Fruit fly (Drosophila melanogaster) whole organism, wandering third instar larva: ENCODE data around the gene loaf.

Experiments used
- CG32264 ChIP-seq: fragments of 200-800 bp; sonication (Bioruptor generic); optimal IDR thresholded peaks from 2 replicates; lab custom pipeline; 2016; ENCODE audit warnings: missing biosample characterization, missing genetic modification characterization
- CG9705 ChIP-seq: fragments of 200-800 bp; sonication (Bioruptor generic); optimal IDR thresholded peaks from 2 replicates; lab custom pipeline; 2018; ENCODE audit warnings: missing biosample characterization, mild to moderate bottlenecking, missing genetic modification characterization
- CrebA ChIP-seq: fragments of 200-800 bp; sonication (Bioruptor generic); optimal IDR thresholded peaks from 2 replicates; lab custom pipeline; 2016; ENCODE audit warnings: missing biosample characterization, mild to moderate bottlenecking, missing genetic modification characterization, borderline replicate concordance
- Dif ChIP-seq: fragments of 200-275, 200-300 bp; sonication (Bioruptor generic); optimal IDR thresholded peaks from 2 replicates; lab custom pipeline; 2018; ENCODE audit warnings: missing biosample characterization, missing genetic modification characterization; ENCODE audit not compliant: partially characterized antibody
- HLH106 ChIP-seq: fragments of 200-800 bp; optimal IDR thresholded peaks from 3 replicates; lab custom pipeline; 2019; ENCODE audit warnings: missing biosample characterization, mild to moderate bottlenecking, missing genetic modification characterization, moderate library complexity
- Hnf4 ChIP-seq: fragments of 200-800 bp; sonication (Bioruptor generic); optimal IDR thresholded peaks from 2 replicates; lab custom pipeline; 2016; ENCODE audit warnings: missing biosample characterization, mild to moderate bottlenecking, missing genetic modification characterization
- Hr83 ChIP-seq: fragments of 200-300 bp; sonication (Bioruptor generic); optimal IDR thresholded peaks from 2 replicates; lab custom pipeline; 2016; ENCODE audit warnings: missing biosample characterization, mild to moderate bottlenecking, missing genetic modification characterization, moderate library complexity; ENCODE audit not compliant: poor library complexity, severe bottlenecking
- Jra ChIP-seq: sonication (Bioruptor generic); optimal IDR thresholded peaks from 2 replicates; lab custom pipeline; 2016; ENCODE audit warnings: missing biosample characterization, missing genetic modification characterization
- N ChIP-seq: fragments of >200 bp; optimal IDR thresholded peaks from 2 replicates; lab custom pipeline; 2018; ENCODE audit warnings: missing biosample characterization, missing external identifiers, missing genetic modification characterization
- OdsH ChIP-seq: fragments of 200-800 bp; sonication (Bioruptor generic); optimal IDR thresholded peaks from 2 replicates; lab custom pipeline; 2016; ENCODE audit warnings: missing biosample characterization, mild to moderate bottlenecking, missing genetic modification characterization
- Rel ChIP-seq, 2 experiments: fragments of 200-800 bp; sonication (Bioruptor generic) in 1 of 2; optimal IDR thresholded peaks; 2 replicates in 1 of 2; 3 replicates in 1 of 2; lab custom pipeline; 2016 to 2019; ENCODE audit warnings: mild to moderate bottlenecking in 2 of 2, missing biosample characterization in 2 of 2, missing genetic modification characterization in 2 of 2, moderate library complexity in 1 of 2
- Sp1 ChIP-seq: fragments of 200-800 bp; sonication (Bioruptor generic); optimal IDR thresholded peaks from 3 replicates; lab custom pipeline; 2019; ENCODE audit warnings: missing biosample characterization, mild to moderate bottlenecking, missing genetic modification characterization, moderate library complexity
- Vsx2 ChIP-seq: fragments of 200-300, 225-300 bp; sonication (Bioruptor generic); optimal IDR thresholded peaks from 2 replicates; lab custom pipeline; 2018; ENCODE audit warnings: missing biosample characterization, missing genetic modification characterization; ENCODE audit not compliant: partially characterized antibody
- br ChIP-seq: fragments of 200-800 bp; sonication (Bioruptor generic); optimal IDR thresholded peaks from 2 replicates; lab custom pipeline; 2016; ENCODE audit warnings: missing biosample characterization, missing genetic modification characterization
- brk ChIP-seq: fragments of 200-800 bp; sonication (Bioruptor generic); optimal IDR thresholded peaks from 2 replicates; lab custom pipeline; 2016; ENCODE audit warnings: missing biosample characterization, mild to moderate bottlenecking, missing genetic modification characterization
- dl ChIP-seq, 2 experiments: fragments of 175-275, 200-275 bp in 1 of 2; fragments of 200-275 bp in 1 of 2; sonication (Bioruptor generic); optimal IDR thresholded peaks; lab custom pipeline; 2018; ENCODE audit warnings: mild to moderate bottlenecking in 2 of 2, missing biosample characterization in 2 of 2, missing genetic modification characterization in 2 of 2, moderate library complexity in 2 of 2; ENCODE audit not compliant: partially characterized antibody in 2 of 2, insufficient read depth in 1 of 2
- foxo ChIP-seq, 2 experiments: fragments of 200-800 bp; sonication (Bioruptor generic); optimal IDR thresholded peaks; 2 replicates in 1 of 2; 3 replicates in 1 of 2; lab custom pipeline; 2016 to 2017; ENCODE audit warnings: missing biosample characterization in 2 of 2, missing genetic modification characterization in 2 of 2
- fru ChIP-seq: fragments of 200-800 bp; sonication (Bioruptor generic); optimal IDR thresholded peaks from 3 replicates; lab custom pipeline; 2016; ENCODE audit warnings: missing biosample characterization, mild to moderate bottlenecking, missing genetic modification characterization
- h ChIP-seq: fragments of 200-800 bp; sonication (Bioruptor generic); optimal IDR thresholded peaks from 3 replicates; lab custom pipeline; 2016; ENCODE audit warnings: missing biosample characterization, mild to moderate bottlenecking, missing genetic modification characterization
- pan ChIP-seq: fragments of >200 bp; optimal IDR thresholded peaks from 2 replicates; lab custom pipeline; 2017
- psq ChIP-seq: fragments of 200-800 bp; sonication (Bioruptor generic); optimal IDR thresholded peaks from 3 replicates; lab custom pipeline; 2017; ENCODE audit warnings: missing biosample characterization, mild to moderate bottlenecking, missing genetic modification characterization, moderate library complexity
- rgr ChIP-seq: fragments of 200-800 bp; sonication (Bioruptor generic); optimal IDR thresholded peaks from 3 replicates; lab custom pipeline; 2016; ENCODE audit warnings: missing biosample characterization, mild to moderate bottlenecking, missing genetic modification characterization
- tai ChIP-seq: sonication (Bioruptor generic); optimal IDR thresholded peaks from 2 replicates; lab custom pipeline; 2016; ENCODE audit warnings: missing biosample characterization, missing genetic modification characterization
- woc ChIP-seq: sonication (Bioruptor generic); optimal IDR thresholded peaks from 2 replicates; lab custom pipeline; 2016; ENCODE audit warnings: missing biosample characterization, mild to moderate bottlenecking, missing genetic modification characterization

loaf gene

DNA sequence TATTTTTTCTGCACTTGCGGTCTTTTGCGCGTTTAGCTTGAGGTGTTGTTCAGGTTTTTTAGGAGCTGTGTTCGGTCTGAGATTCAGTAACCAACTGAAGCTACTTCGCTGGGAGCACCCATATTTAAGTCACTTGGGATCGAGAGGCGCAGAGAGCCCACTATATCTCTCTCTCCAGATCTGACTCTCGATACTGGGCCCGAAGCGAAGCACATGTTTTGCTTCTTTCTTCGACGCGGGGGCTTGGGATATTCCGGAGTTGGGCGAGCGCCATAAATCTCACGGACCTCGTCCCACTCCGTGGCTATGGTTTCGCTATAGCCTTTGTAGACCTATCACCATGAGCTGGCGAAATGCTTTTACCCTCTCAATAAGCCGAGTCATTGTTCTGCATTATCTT, 50.8 kb downstream of the loaf start, which contains the start of gene CG14132:
TSS of gene CG14132 (minus strand) at position 99 of the 400 bp plus-strand sequence.
- TF ChIP-seq fru (GFP tag; lab: Kevin White, UChicago) (peak; percentile 2), dl (GFP tag; optimal IDR thresholded peaks at IDR 0.05; lab: Kevin White, UChicago; ENCODE audit: insufficient read depth in 1 of 2, partially characterized antibody in 2 of 2) (peak; percentile 11 to 34), HLH106 (no peak), Rel (GFP tag; optimal IDR thresholded peaks at IDR 0.05; lab: Kevin White, UChicago) (no peak), Rel (tag; optimal IDR thresholded peaks at IDR 0.05; lab: Kevin White, UChicago) (peak; percentile 3), CrebA (GFP tag; lab: Kevin White, UChicago) (no peak), Dif (peak; percentile 66)

DNA sequence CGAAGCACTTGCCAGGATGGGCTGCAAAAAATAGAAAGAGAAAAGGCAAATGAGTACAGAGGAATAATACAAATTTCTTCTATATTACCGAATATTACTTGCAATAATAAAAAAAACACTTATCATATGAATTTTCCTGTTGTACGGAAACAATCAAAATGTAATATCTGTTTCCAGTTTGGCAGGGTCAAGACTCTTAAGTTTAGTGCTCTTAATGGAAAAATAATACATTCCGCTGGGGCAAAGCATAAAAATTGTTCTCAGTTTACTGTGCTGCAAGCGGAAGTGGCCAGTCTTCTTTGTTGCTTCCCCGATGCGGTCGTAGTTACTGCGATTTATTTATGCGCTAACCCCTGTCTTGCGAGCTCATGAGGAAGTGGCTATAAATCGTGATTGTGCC, 53.1 kb downstream of the loaf start:
- TF ChIP-seq fru (GFP tag; lab: Kevin White, UChicago) (no peak), Vsx2 (GFP tag; lab: Kevin White, UChicago) (no peak), tai (GFP tag; lab: Kevin White, UChicago) (no peak), CrebA (GFP tag; lab: Kevin White, UChicago) (no peak), CG9705 (no peak), Hnf4 (no peak), foxo (GFP tag; optimal IDR thresholded peaks at IDR 0.05; lab: Kevin White, UChicago) (no peak), rgr (GFP tag; lab: Kevin White, UChicago) (no peak), OdsH (GFP tag; lab: Kevin White, UChicago) (no peak), pan (lab: Kevin White, UChicago) (no peak), br (GFP tag; lab: Kevin White, UChicago) (no peak)

DNA sequence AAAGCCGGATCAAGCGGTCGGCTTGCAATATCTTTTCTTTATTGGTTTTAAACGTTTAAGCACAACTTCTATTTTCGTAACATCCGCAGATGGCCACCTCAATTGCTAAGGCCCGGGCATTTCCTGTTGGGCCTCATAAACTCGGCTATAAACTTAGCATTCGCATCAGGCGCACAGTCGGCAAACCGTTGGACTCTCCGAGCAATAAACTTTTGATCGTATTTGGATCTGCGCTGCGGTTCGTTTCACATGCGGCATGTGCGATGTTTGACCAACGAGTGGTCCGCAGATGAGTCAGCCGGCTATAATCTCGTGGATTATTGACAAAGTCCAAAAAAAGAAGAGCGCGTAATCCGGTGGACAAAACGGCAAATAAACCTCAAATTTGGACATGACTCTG, 54.2 kb downstream of the loaf start:
- no peak for TF ChIP-seq h (GFP tag; lab: Kevin White, UChicago)
- no peak for TF ChIP-seq Jra (GFP tag; lab: Kevin White, UChicago)
- TF ChIP-seq N (GFP tag; lab: Kevin White, UChicago) = no peak
- TF ChIP-seq foxo (GFP tag; optimal IDR thresholded peaks at IDR 0.05; lab: Kevin White, UChicago) = no peak

DNA sequence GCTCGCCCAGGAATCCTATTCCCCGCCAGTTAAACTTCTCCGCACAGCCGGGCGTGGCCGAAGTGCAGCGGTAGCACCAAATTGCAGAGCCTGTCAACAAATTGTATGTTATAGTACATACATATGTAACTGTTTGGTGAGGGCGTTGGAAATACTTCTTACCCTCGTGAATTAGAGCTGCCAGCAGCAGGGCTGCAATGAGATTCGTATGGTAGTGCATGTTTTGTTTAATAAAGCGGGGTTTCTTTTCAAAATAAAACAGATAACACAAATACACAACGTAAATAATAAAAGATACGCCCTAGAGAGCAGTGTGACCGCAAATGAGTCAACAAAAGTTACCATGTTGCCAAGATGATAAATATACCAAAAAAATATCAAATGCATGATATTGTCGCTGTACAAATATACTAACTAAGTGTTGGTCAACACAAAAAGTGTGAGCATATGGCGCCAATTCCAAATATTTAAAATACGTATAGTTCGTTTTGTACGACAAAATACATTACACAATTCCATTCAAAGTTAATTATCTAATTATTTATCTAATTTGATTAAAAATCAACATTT, 54.8 kb downstream of the loaf start, which contains the start of gene crim:
TSS of gene crim (minus strand) at position 328 of the 570 bp plus-strand sequence.
- TF ChIP-seq psq (GFP tag; lab: Kevin White, UChicago) = no peak
- TF ChIP-seq foxo (GFP tag; optimal IDR thresholded peaks at IDR 0.05; lab: Kevin White, UChicago) = peak in 1 of 2 experiments; percentile 12
- TF ChIP-seq tai (GFP tag; lab: Kevin White, UChicago) = peak; percentile 58
- peak; percentile 21 for TF ChIP-seq fru (GFP tag; lab: Kevin White, UChicago)
- TF ChIP-seq Rel (GFP tag; optimal IDR thresholded peaks at IDR 0.05; lab: Kevin White, UChicago) = no peak
- TF ChIP-seq Rel (tag; optimal IDR thresholded peaks at IDR 0.05; lab: Kevin White, UChicago) = peak; percentile 21
- peak; percentile 71 for TF ChIP-seq Hnf4
- no peak for TF ChIP-seq Hr83 (GFP tag; lab: Kevin White, UChicago)
- TF ChIP-seq Jra (GFP tag; lab: Kevin White, UChicago) = peak; percentile 31
- TF ChIP-seq h (GFP tag; lab: Kevin White, UChicago) = peak; percentile 38
- peak; percentile 30 for TF ChIP-seq CG32264
- TF ChIP-seq brk (GFP tag; lab: Kevin White, UChicago) = peak; percentile 74

DNA sequence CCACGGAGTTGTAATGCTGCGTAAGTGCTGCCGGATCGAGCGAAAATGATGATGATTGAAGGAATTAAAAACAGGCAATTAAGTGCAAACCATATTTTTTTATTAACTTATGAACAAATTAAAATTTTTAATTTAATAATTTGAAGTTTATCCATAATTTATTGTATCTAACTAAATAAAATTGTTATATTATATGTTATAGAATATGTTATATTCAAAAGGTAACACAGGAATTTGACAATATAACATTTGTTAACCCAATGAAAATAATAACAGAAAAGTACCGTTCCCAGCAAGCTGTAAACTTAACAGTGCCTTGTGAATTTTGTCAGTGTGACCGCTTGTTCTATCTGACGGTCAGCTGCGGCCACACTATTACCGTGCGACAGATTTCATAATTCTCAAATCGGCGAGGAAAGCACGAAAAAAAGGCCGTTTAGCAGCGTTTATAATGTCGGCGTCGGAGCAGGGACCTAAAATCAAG, 57.3 kb downstream of the loaf start, which contains the start of the genes Ccdc56 and mtTFB1:
TSS of gene Ccdc56 (plus strand) at position 347 of the 484 bp plus-strand sequence.
TSS of gene mtTFB1 (plus strand) at position 347 of the 484 bp plus-strand sequence.
- TF ChIP-seq h (GFP tag; lab: Kevin White, UChicago) (peak; percentile 55), woc (GFP tag; lab: Kevin White, UChicago) (no peak), foxo (GFP tag; optimal IDR thresholded peaks at IDR 0.05; lab: Kevin White, UChicago) (peak in 1 of 2 experiments; percentile 7), OdsH (GFP tag; lab: Kevin White, UChicago) (no peak), rgr (GFP tag; lab: Kevin White, UChicago) (no peak), Hnf4 (peak; percentile 3), Sp1 (GFP tag; lab: Kevin White, UChicago) (no peak), CG32264 (no peak)
- TF ChIP-seq, all 38 proteins: peak for 3
